Worm (Caenorhabditis elegans) whole organism, L1 larva: ENCODE measurements around the gene acds-10.
A peak's percentile ranks its signal among the peaks of the same experiment; 100 is the strongest.

Experiments
- F16B12.6 ChIP-seq: fragments of 150-350 bp; optimal IDR thresholded peaks from 2 replicates; lab custom pipeline; 2014; ENCODE audit warnings: missing biosample characterization, missing genetic modification characterization
- aha-1 ChIP-seq: fragments of 150-350 bp; optimal IDR thresholded peaks from 2 replicates; lab custom pipeline; 2014; ENCODE audit warnings: missing biosample characterization, missing genetic modification characterization
- aly-2 ChIP-seq: fragments of 150-350 bp; optimal IDR thresholded peaks from 2 replicates; lab custom pipeline; 2014; ENCODE audit warnings: missing biosample characterization, missing genetic modification characterization
- ama-1 ChIP-seq: fragments of 150-350 bp; optimal IDR thresholded peaks from 2 replicates; lab custom pipeline; 2014
- ceh-82 ChIP-seq, 3 experiments: fragments of 150-350 bp in 1 of 3; sonication (generic microtip) in 2 of 3; optimal IDR thresholded peaks; 2 replicates each; lab custom pipeline; 2014 to 2017; ENCODE audit warnings: missing biosample characterization in 3 of 3, missing genetic modification characterization in 3 of 3
- ceh-88 ChIP-seq: fragments of 200-800 bp; sonication (Bioruptor generic); IDR thresholded peaks from 2 replicates; pipeline ENCODE4 v1.3.6; 2022; ENCODE audit warnings: missing genetic modification characterization, missing compliant biosample characterization
- dpl-1 ChIP-seq, 3 experiments: fragments of 150-350 bp in 2 of 3; sonication (generic microtip) in 1 of 3; optimal IDR thresholded peaks; 2 replicates each; lab custom pipeline; 2014 to 2017; ENCODE audit warnings: missing biosample characterization in 3 of 3, missing genetic modification characterization in 3 of 3, missing genetic modification reagents in 3 of 3
- dsc-1 ChIP-seq: sonication (generic microtip); optimal IDR thresholded peaks from 2 replicates; lab custom pipeline; 2016; ENCODE audit warnings: mild to moderate bottlenecking, missing genetic modification characterization, missing compliant biosample characterization
- efl-1 ChIP-seq, 4 experiments: fragments of 150-350 bp; optimal IDR thresholded peaks in 3 of 4; peaks in 1 of 4; 1 replicate in 1 of 4; 2 replicates in 3 of 4; lab custom pipeline; 2014; ENCODE audit warnings: missing biosample characterization in 2 of 4, missing genetic modification characterization in 2 of 4, missing genetic modification reagents in 2 of 4
- efl-3 ChIP-seq: fragments of 200-800 bp; sonication (Bioruptor generic); optimal IDR thresholded peaks from 2 replicates; lab custom pipeline; 2018; ENCODE audit warnings: mild to moderate bottlenecking, missing genetic modification characterization, missing compliant biosample characterization
- egl-27 ChIP-seq, 2 experiments: fragments of 150-350 bp in 1 of 2; sonication (generic microtip); optimal IDR thresholded peaks; 3 replicates each; lab custom pipeline; 2017 to 2018; ENCODE audit warnings: missing biosample characterization in 2 of 2, missing genetic modification characterization in 2 of 2, missing genetic modification reagents in 2 of 2
- fkh-4 ChIP-seq: sonication (generic microtip); optimal IDR thresholded peaks from 2 replicates; lab custom pipeline; 2016; ENCODE audit warnings: missing compliant biosample characterization, missing genetic modification characterization, borderline replicate concordance
- fkh-8 ChIP-seq: sonication (generic microtip); optimal IDR thresholded peaks from 2 replicates; lab custom pipeline; 2016; ENCODE audit warnings: mild to moderate bottlenecking, missing genetic modification characterization, missing compliant biosample characterization
- fos-1 ChIP-seq: fragments of 150-350 bp; optimal IDR thresholded peaks from 2 replicates; lab custom pipeline; 2014; ENCODE audit warnings: missing biosample characterization, missing genetic modification characterization
- grh-1 ChIP-seq: fragments of 200-800 bp; sonication (Bioruptor generic); IDR thresholded peaks from 2 replicates; pipeline ENCODE4 v1.3.6; 2022; ENCODE audit warnings: missing genetic modification reagents, missing genetic modification characterization, missing compliant biosample characterization
- hlh-17 ChIP-seq: fragments of 200-800 bp; sonication (Bioruptor generic); optimal IDR thresholded peaks from 2 replicates; lab custom pipeline; 2018; ENCODE audit warnings: missing genetic modification characterization, mild to moderate bottlenecking, missing compliant biosample characterization, moderate library complexity, borderline replicate concordance
- lin-14 ChIP-seq: fragments of 200-800 bp; sonication (Bioruptor generic); optimal IDR thresholded peaks from 2 replicates; lab custom pipeline; 2018; ENCODE audit warnings: mild to moderate bottlenecking, missing genetic modification characterization, moderate library complexity, missing compliant biosample characterization
- lin-15B ChIP-seq: fragments of 150-350 bp; sonication (generic microtip); optimal IDR thresholded peaks from 3 replicates; lab custom pipeline; 2014; ENCODE audit warnings: missing biosample characterization, missing genetic modification characterization
- lin-39 ChIP-seq: fragments of 150-350 bp; optimal IDR thresholded peaks from 2 replicates; lab custom pipeline; 2014; ENCODE audit warnings: missing biosample characterization, missing genetic modification reagents, missing genetic modification characterization
- lir-3 ChIP-seq: sonication (generic microtip); optimal IDR thresholded peaks from 2 replicates; lab custom pipeline; 2016; ENCODE audit warnings: mild to moderate bottlenecking, missing genetic modification characterization, moderate library complexity, missing compliant biosample characterization; ENCODE audit not compliant: poor library complexity
- lsy-2 ChIP-seq, 2 experiments: fragments of 150-350 bp; optimal IDR thresholded peaks; 2 replicates each; lab custom pipeline; 2014; ENCODE audit warnings: missing biosample characterization in 2 of 2, missing genetic modification characterization in 2 of 2
- mep-1 ChIP-seq: fragments of 150-350 bp; optimal IDR thresholded peaks from 2 replicates; lab custom pipeline; 2014; ENCODE audit warnings: missing biosample characterization, missing genetic modification characterization
- nhr-11 ChIP-seq: fragments of 150-350 bp; optimal IDR thresholded peaks from 2 replicates; lab custom pipeline; 2014; ENCODE audit warnings: missing biosample characterization, missing genetic modification characterization
- nhr-12 ChIP-seq: sonication (generic microtip); optimal IDR thresholded peaks from 2 replicates; lab custom pipeline; 2017; ENCODE audit warnings: missing biosample characterization, missing genetic modification characterization
- nhr-19 ChIP-seq: fragments of 200-800 bp; sonication (Bioruptor generic); conservative IDR thresholded peaks from 2 replicates; pipeline ENCODE4 v1.3.6; 2022; ENCODE audit warnings: missing genetic modification characterization, missing compliant biosample characterization
- nhr-20 ChIP-seq: sonication (generic microtip); optimal IDR thresholded peaks from 2 replicates; lab custom pipeline; 2016; ENCODE audit warnings: mild to moderate bottlenecking, missing genetic modification characterization, missing compliant biosample characterization
- nhr-237 ChIP-seq: fragments of 150-350 bp; optimal IDR thresholded peaks from 2 replicates; lab custom pipeline; 2014; ENCODE audit warnings: missing biosample characterization, missing genetic modification characterization
- nhr-47 ChIP-seq: sonication (generic microtip); optimal IDR thresholded peaks from 2 replicates; lab custom pipeline; 2016; ENCODE audit warnings: mild to moderate bottlenecking, missing genetic modification characterization, moderate library complexity, missing compliant biosample characterization
- nhr-71 ChIP-seq: sonication (generic microtip); optimal IDR thresholded peaks from 2 replicates; lab custom pipeline; 2016; ENCODE audit warnings: mild to moderate bottlenecking, missing genetic modification characterization, moderate library complexity, missing compliant biosample characterization
- nhr-76 ChIP-seq: sonication (generic microtip); optimal IDR thresholded peaks from 2 replicates; lab custom pipeline; 2017; ENCODE audit warnings: missing biosample characterization, missing genetic modification characterization
- nhr-77 ChIP-seq: fragments of 150-350 bp; optimal IDR thresholded peaks from 2 replicates; lab custom pipeline; 2014; ENCODE audit warnings: missing biosample characterization, missing genetic modification characterization
- nhr-90 ChIP-seq: sonication (generic microtip); optimal IDR thresholded peaks from 2 replicates; lab custom pipeline; 2016; ENCODE audit warnings: mild to moderate bottlenecking, missing genetic modification characterization, missing compliant biosample characterization; ENCODE audit not compliant: poor library complexity
- pag-3 ChIP-seq: sonication (generic microtip); optimal IDR thresholded peaks from 2 replicates; lab custom pipeline; 2017; ENCODE audit warnings: missing genetic modification characterization, mild to moderate bottlenecking, missing compliant biosample characterization, antibody characterized with exemption, borderline replicate concordance; ENCODE audit not compliant: insufficient read depth
- pax-3 ChIP-seq: fragments of 200-800 bp; sonication (Bioruptor generic); optimal IDR thresholded peaks from 2 replicates; lab custom pipeline; 2018; ENCODE audit warnings: mild to moderate bottlenecking, missing genetic modification characterization, moderate library complexity, missing compliant biosample characterization
- pqm-1 ChIP-seq: sonication (generic microtip); optimal IDR thresholded peaks from 3 replicates; lab custom pipeline; 2017; ENCODE audit warnings: missing biosample characterization, missing genetic modification characterization
- rnt-1 ChIP-seq: sonication (generic microtip); optimal IDR thresholded peaks from 2 replicates; lab custom pipeline; 2016; ENCODE audit warnings: mild to moderate bottlenecking, missing genetic modification characterization, moderate library complexity, missing compliant biosample characterization
- skn-1 ChIP-seq: fragments of 150-350 bp; optimal IDR thresholded peaks from 2 replicates; lab custom pipeline; 2014; ENCODE audit warnings: missing biosample characterization, missing genetic modification characterization
- snpc-4 ChIP-seq: fragments of 150-350 bp; optimal IDR thresholded peaks from 2 replicates; lab custom pipeline; 2014; ENCODE audit warnings: missing biosample characterization, missing genetic modification characterization
- sox-4 ChIP-seq: sonication (generic microtip); optimal IDR thresholded peaks from 2 replicates; lab custom pipeline; 2016; ENCODE audit warnings: missing genetic modification characterization, missing compliant biosample characterization
- sptf-1 ChIP-seq: fragments of 150-350 bp; optimal IDR thresholded peaks from 2 replicates; lab custom pipeline; 2014; ENCODE audit warnings: missing biosample characterization, missing genetic modification characterization
- tbx-2 ChIP-seq: sonication (generic microtip); optimal IDR thresholded peaks from 2 replicates; lab custom pipeline; 2016; ENCODE audit warnings: missing genetic modification characterization, missing compliant biosample characterization
- tlp-1 ChIP-seq: fragments of 150-350 bp; optimal IDR thresholded peaks from 2 replicates; lab custom pipeline; 2014; ENCODE audit warnings: missing biosample characterization, missing genetic modification characterization
- unc-30 ChIP-seq: sonication (generic microtip); optimal IDR thresholded peaks from 2 replicates; lab custom pipeline; 2017; ENCODE audit warnings: missing biosample characterization, missing genetic modification characterization
- zag-1 ChIP-seq: fragments of 150-350 bp; optimal IDR thresholded peaks from 2 replicates; lab custom pipeline; 2014; ENCODE audit warnings: missing biosample characterization, missing genetic modification characterization
- zip-4 ChIP-seq: fragments of 200-800 bp; sonication (Bioruptor generic); optimal IDR thresholded peaks from 2 replicates; lab custom pipeline; 2018; ENCODE audit warnings: mild to moderate bottlenecking, missing genetic modification characterization, moderate library complexity, missing compliant biosample characterization

acds-10 gene

DNA sequence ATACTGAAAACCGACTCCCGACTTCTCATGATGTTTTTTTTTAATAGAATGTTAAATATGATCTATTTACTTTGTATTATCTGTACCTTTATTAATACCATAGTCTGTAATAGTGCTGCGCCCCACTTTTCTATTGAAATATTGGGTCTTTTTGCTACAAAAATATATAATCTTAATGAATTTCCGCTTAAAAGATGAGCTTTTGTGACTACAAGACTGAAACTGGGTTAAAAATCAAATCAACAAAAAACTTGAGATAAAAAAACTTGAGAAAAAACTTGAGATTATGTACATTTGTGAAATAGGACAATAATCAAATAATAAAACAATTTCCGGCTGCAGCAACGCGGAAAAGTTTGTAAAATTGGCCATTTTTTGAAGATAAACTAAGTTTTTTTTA, 16.8 kb upstream of the acds-10 start, which contains the start of gene K09H11.15:
TSS of gene K09H11.15 (minus strand) at position 101 of the 400 bp plus-strand sequence.
- TF ChIP-seq tlp-1 (tag; lab: Kevin White, UChicago) (no peak), skn-1 (tag; lab: Kevin White, UChicago) (no peak), zag-1 (tag; lab: Kevin White, UChicago) (no peak), F16B12.6 (tag; lab: Kevin White, UChicago) (no peak), nhr-76 (tag; lab: Kevin White, UChicago) (no peak), fkh-4 (tag; lab: Kevin White, UChicago) (no peak), nhr-20 (tag; lab: Kevin White, UChicago) (no peak), nhr-11 (tag; lab: Kevin White, UChicago) (no peak), rnt-1 (tag; lab: Kevin White, UChicago) (no peak), egl-27 (tag; optimal IDR thresholded peaks at IDR 0.05; lab: Kevin White, UChicago) (no peak), nhr-237 (tag; lab: Kevin White, UChicago) (no peak), ama-1 (lab: Kevin White, UChicago) (no peak), zip-4 (GFP tag; lab: Kevin White, UChicago) (no peak)

DNA sequence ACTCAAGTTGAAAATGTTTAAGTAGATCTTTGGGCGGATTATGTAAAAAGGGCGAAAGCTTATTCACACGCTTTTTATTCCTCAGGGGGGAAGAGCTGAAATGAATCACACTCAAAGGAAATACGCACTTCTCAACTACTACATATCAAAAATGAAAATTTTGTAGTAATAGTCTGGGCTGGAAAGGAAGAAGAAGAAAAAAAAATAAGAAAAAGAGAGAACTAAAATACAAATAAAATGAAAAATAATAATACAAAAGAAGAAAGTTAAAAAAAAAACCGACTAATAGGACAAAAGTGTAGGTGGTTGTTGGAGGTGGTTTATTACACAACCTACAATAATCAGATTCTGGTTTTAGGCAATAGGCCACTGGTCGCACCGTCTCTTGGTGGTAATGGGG, 11.6 kb upstream of the acds-10 start, which contains the start of gene K09H11.6:
TSS of gene K09H11.6 (minus strand) at position 101 of the 400 bp plus-strand sequence.
- TF ChIP-seq pqm-1 = no peak
- TF ChIP-seq unc-30 (tag; lab: Kevin White, UChicago) = no peak
- no peak for TF ChIP-seq fos-1
- TF ChIP-seq snpc-4 = no peak
- TF ChIP-seq, all 84 proteins: peak for 0

DNA sequence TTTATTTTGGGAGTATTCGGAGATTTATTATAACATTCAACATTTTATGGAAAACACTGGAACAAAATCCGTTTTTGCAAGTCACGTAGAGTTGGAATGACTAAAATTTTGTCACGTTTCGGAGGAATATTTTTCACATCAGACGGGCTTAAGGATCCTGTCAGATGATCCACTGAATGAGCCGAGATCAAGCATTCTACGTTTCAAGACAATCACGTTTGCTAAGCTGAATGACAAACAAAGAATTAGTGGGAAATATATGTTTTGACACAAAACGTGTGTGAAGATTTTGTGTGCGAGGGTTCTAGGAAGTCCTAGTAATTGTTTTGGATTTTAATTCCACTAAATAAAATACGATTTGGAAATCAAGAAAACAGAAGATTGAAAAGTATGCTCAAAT, 8.2 kb upstream of the acds-10 start:
- no peak for TF ChIP-seq zag-1 (tag; lab: Kevin White, UChicago)
- TF ChIP-seq lir-3 (tag; lab: Kevin White, UChicago) = no peak
- TF ChIP-seq nhr-77 (tag; lab: Kevin White, UChicago) = no peak
- peak; percentile 29 for TF ChIP-seq pax-3 (tag; lab: Kevin White, UChicago)
- peak; percentile 7 for TF ChIP-seq nhr-47
- peak; percentile 85 for TF ChIP-seq dsc-1 (tag; lab: Kevin White, UChicago)
- no peak for TF ChIP-seq efl-1 (optimal IDR thresholded peaks at IDR 0.05; lab: Kevin White, UChicago)
- peak in 1 of 2 experiments; percentile 87 for TF ChIP-seq efl-1 (GFP tag; optimal IDR thresholded peaks at IDR 0.05 in 1 of 2; lab: Kevin White, UChicago)
- no peak for TF ChIP-seq nhr-90
- peak; percentile 35 for TF ChIP-seq sox-4 (tag; lab: Kevin White, UChicago)
- no peak for TF ChIP-seq grh-1 (GFP tag; lab: Robert Waterston, UW)
- no peak for TF ChIP-seq lin-14 (GFP tag; lab: Kevin White, UChicago)
- TF ChIP-seq dpl-1 (GFP tag; optimal IDR thresholded peaks at IDR 0.05; lab: Kevin White, UChicago) = no peak
- TF ChIP-seq nhr-71 (tag; lab: Kevin White, UChicago) = peak; percentile 34
- TF ChIP-seq efl-3 (GFP tag; lab: Kevin White, UChicago) = no peak
- no peak for TF ChIP-seq hlh-17 (GFP tag; lab: Kevin White, UChicago)
- TF ChIP-seq fkh-8 (tag; lab: Kevin White, UChicago) = peak; percentile 51
- TF ChIP-seq lsy-2 (tag; optimal IDR thresholded peaks at IDR 0.05; lab: Kevin White, UChicago) = no peak
- no peak for TF ChIP-seq mep-1 (tag; lab: Kevin White, UChicago)
- no peak for TF ChIP-seq lin-15B (tag; lab: Kevin White, UChicago)
- no peak for TF ChIP-seq aly-2 (tag; lab: Kevin White, UChicago)
- no peak for TF ChIP-seq ceh-88 (GFP tag; lab: Robert Waterston, UW)
- TF ChIP-seq nhr-20 (tag; lab: Kevin White, UChicago) = no peak
- TF ChIP-seq, all 84 proteins: peak for 7

DNA sequence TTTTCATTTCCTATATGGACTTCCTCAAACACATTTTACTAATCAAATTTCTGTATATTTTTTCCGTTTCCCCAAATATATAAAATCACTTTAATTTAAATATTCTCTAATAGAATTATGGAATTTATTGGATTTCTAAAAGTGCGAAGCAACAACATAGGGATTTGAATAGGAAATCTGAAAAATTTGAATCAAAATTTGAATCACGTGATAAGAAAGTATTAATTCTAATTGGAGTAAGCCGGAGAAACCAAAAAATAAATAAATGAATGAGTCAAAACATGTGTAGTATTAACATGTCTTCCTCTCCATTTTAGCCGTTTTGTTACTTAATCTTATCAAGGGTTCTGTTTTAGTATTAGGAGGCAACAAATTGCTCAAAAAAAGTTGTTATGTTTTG, 6.4 kb upstream of the acds-10 start:
- TF ChIP-seq snpc-4 = no peak
- TF ChIP-seq efl-3 (GFP tag; lab: Kevin White, UChicago) = no peak
- TF ChIP-seq sptf-1 = no peak
- no peak for TF ChIP-seq nhr-12 (tag; lab: Kevin White, UChicago)
- TF ChIP-seq sox-4 (tag; lab: Kevin White, UChicago) = no peak
- TF ChIP-seq nhr-19 (GFP tag; lab: Robert Waterston, UW) = no peak
- no peak for TF ChIP-seq egl-27 (tag; optimal IDR thresholded peaks at IDR 0.05; lab: Kevin White, UChicago)
- TF ChIP-seq nhr-47 = peak; percentile 22
- TF ChIP-seq fkh-8 (tag; lab: Kevin White, UChicago) = no peak
- TF ChIP-seq aha-1 (tag; lab: Kevin White, UChicago) = no peak
- TF ChIP-seq lin-15B (tag; lab: Kevin White, UChicago) = no peak
- no peak for TF ChIP-seq dpl-1 (GFP tag; optimal IDR thresholded peaks at IDR 0.05; lab: Kevin White, UChicago)
- no peak for TF ChIP-seq ceh-82 (tag; optimal IDR thresholded peaks at IDR 0.05; lab: Kevin White, UChicago)
- no peak for TF ChIP-seq pax-3 (tag; lab: Kevin White, UChicago)
- peak; percentile 87 for TF ChIP-seq dsc-1 (tag; lab: Kevin White, UChicago)
- TF ChIP-seq lin-39 = no peak
- no peak for TF ChIP-seq tbx-2 (tag; lab: Kevin White, UChicago)
- no peak for TF ChIP-seq pag-3
- TF ChIP-seq zag-1 (tag; lab: Kevin White, UChicago) = no peak
- no peak for TF ChIP-seq F16B12.6 (tag; lab: Kevin White, UChicago)
